Worm (Caenorhabditis elegans) whole organism, midembryonic: ENCODE results near the gene F59B1.2.

Experiments
- cog-1 ChIP-seq: sonication (generic microtip); optimal IDR thresholded peaks from 2 replicates; lab custom pipeline; 2016; ENCODE audit warnings: missing genetic modification characterization, missing compliant biosample characterization
- med-1 ChIP-seq: sonication (generic microtip); optimal IDR thresholded peaks from 2 replicates; lab custom pipeline; 2017; ENCODE audit warnings: missing genetic modification characterization, mild to moderate bottlenecking, missing compliant biosample characterization, antibody characterized with exemption, missing genetic modification reagents; ENCODE audit not compliant: insufficient read depth

DNA sequence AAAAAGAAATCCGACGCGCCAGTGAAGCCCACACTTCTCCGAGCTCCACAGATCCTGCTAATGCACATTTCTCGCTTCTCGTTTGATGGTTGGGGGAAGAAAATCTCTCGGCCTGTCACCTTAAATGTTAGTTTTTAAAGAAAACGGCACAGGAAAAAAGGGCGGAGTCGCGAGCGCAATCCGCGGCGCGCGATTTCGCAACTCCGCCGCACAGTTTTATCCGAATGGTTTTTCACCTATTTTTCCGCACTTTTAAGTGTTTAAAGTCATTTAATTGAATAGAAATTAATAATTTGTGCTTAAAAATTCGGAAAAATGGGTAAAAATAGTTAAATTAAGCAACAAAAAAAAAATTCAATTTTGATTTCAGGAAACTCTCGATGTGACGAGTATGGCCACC is 45.5 kb upstream of the F59B1.2 start:
- TF ChIP-seq cog-1 (tag; lab: Kevin White, UChicago) (no peak), med-1 (GFP tag; lab: Kevin White, UChicago) (peak; percentile 66)
